Worm (Caenorhabditis elegans): ENCODE results near the gene C30A5.16.

ce11 chrIII:8201760-8202159, 16.3 kb upstream of the C30A5.16 start:
- TF ChIP-seq R02D3.7 (tag; optimal IDR thresholded peaks at IDR 0.05) (no peak), ama-1 (optimal IDR thresholded peaks at IDR 0.05) (no peak), unc-39 (tag; optimal IDR thresholded peaks at IDR 0.05) (no peak), zfp-3 (GFP tag; conservative IDR thresholded peaks at IDR 0.05) (no peak)
